Fruit fly (Drosophila melanogaster): ENCODE results near the gene msk.

dm6 chr3L:8077207-8077606, 38.8 kb upstream of the msk start:
- TF ChIP-seq topi (GFP tag; optimal IDR thresholded peaks at IDR 0.05) (peak; percentile 10), spab (GFP tag; optimal IDR thresholded peaks at IDR 0.05) (no peak), Lpt (GFP tag; optimal IDR thresholded peaks at IDR 0.05) (no peak), vri (GFP tag; optimal IDR thresholded peaks at IDR 0.05) (peak; percentile 57), CG4318 (GFP tag; optimal IDR thresholded peaks at IDR 0.05) (no peak), acj6 (GFP tag; optimal IDR thresholded peaks at IDR 0.05) (no peak), Met (GFP tag; optimal IDR thresholded peaks at IDR 0.05) (no peak), CG16779 (tag; optimal IDR thresholded peaks at IDR 0.05) (no peak)
